Worm (Caenorhabditis elegans) whole organism, L1 larva: ENCODE measurements around the gene wdr-4.

ENCODE experiments used
- C04F5.9 ChIP-seq: sonication (generic microtip); optimal IDR thresholded peaks from 2 replicates; lab custom pipeline; 2016; ENCODE audit warnings: missing genetic modification characterization, missing compliant biosample characterization
- C16A3.4 ChIP-seq: fragments of 150-350 bp; optimal IDR thresholded peaks from 2 replicates; lab custom pipeline; 2014; ENCODE audit warnings: missing biosample characterization, missing genetic modification characterization
- Y116A8C.19 ChIP-seq: sonication (generic microtip); optimal IDR thresholded peaks from 2 replicates; lab custom pipeline; 2016; ENCODE audit warnings: missing compliant biosample characterization, missing genetic modification characterization, borderline replicate concordance
- alr-1 ChIP-seq: fragments of 200-800 bp; sonication (Bioruptor generic); optimal IDR thresholded peaks from 2 replicates; lab custom pipeline; 2018; ENCODE audit warnings: borderline replicate concordance, mild to moderate bottlenecking, missing genetic modification characterization, missing compliant biosample characterization
- aly-2 ChIP-seq: fragments of 150-350 bp; optimal IDR thresholded peaks from 2 replicates; lab custom pipeline; 2014; ENCODE audit warnings: missing biosample characterization, missing genetic modification characterization
- ama-1 ChIP-seq: fragments of 150-350 bp; optimal IDR thresholded peaks from 2 replicates; lab custom pipeline; 2014
- blmp-1 ChIP-seq: fragments of 150-350 bp; optimal IDR thresholded peaks from 2 replicates; lab custom pipeline; 2014; ENCODE audit warnings: missing biosample characterization, missing genetic modification characterization
- ceh-63 ChIP-seq: fragments of 200-800 bp; sonication (Bioruptor generic); optimal IDR thresholded peaks from 2 replicates; lab custom pipeline; 2018; ENCODE audit warnings: mild to moderate bottlenecking, missing genetic modification characterization, missing compliant biosample characterization
- ceh-90 ChIP-seq: sonication (generic microtip); optimal IDR thresholded peaks from 2 replicates; lab custom pipeline; 2016; ENCODE audit warnings: missing genetic modification characterization, missing compliant biosample characterization
- ces-1 ChIP-seq: fragments of 150-350 bp; optimal IDR thresholded peaks from 2 replicates; lab custom pipeline; 2014; ENCODE audit warnings: missing biosample characterization, missing genetic modification reagents, missing genetic modification characterization
- dpl-1 ChIP-seq, 3 experiments: fragments of 150-350 bp in 2 of 3; sonication (generic microtip) in 1 of 3; optimal IDR thresholded peaks; 2 replicates each; lab custom pipeline; 2014 to 2017; ENCODE audit warnings: missing biosample characterization in 3 of 3, missing genetic modification characterization in 3 of 3, missing genetic modification reagents in 3 of 3
- dsc-1 ChIP-seq: sonication (generic microtip); optimal IDR thresholded peaks from 2 replicates; lab custom pipeline; 2016; ENCODE audit warnings: mild to moderate bottlenecking, missing genetic modification characterization, missing compliant biosample characterization
- egl-13 ChIP-seq: sonication (generic microtip); optimal IDR thresholded peaks from 2 replicates; lab custom pipeline; 2016; ENCODE audit warnings: missing genotype, missing genetic modification reagents, missing genetic modification characterization, missing compliant biosample characterization
- egl-27 ChIP-seq, 2 experiments: fragments of 150-350 bp in 1 of 2; sonication (generic microtip); optimal IDR thresholded peaks; 3 replicates each; lab custom pipeline; 2017 to 2018; ENCODE audit warnings: missing biosample characterization in 2 of 2, missing genetic modification characterization in 2 of 2, missing genetic modification reagents in 2 of 2
- elt-2 ChIP-seq: sonication (generic microtip); optimal IDR thresholded peaks from 2 replicates; lab custom pipeline; 2016; ENCODE audit warnings: missing genetic modification characterization, mild to moderate bottlenecking, inconsistent platforms, missing compliant biosample characterization, missing genetic modification reagents
- elt-3 ChIP-seq, 6 experiments: fragments of 150-350 bp in 1 of 6; sonication (generic microtip); optimal IDR thresholded peaks; 2 replicates each; lab custom pipeline; 2017 to 2018; ENCODE audit warnings: missing biosample characterization in 6 of 6, missing genetic modification characterization in 6 of 6, inconsistent platforms in 1 of 6
- ets-5 ChIP-seq: fragments of 200-800 bp; sonication (Bioruptor generic); IDR thresholded peaks from 2 replicates; pipeline ENCODE4 v1.3.6; 2022; ENCODE audit warnings: missing genetic modification characterization, missing compliant biosample characterization
- fkh-10 ChIP-seq: sonication (generic microtip); optimal IDR thresholded peaks from 2 replicates; lab custom pipeline; 2017; ENCODE audit warnings: missing biosample characterization, missing genetic modification reagents, missing genetic modification characterization
- fkh-4 ChIP-seq: sonication (generic microtip); optimal IDR thresholded peaks from 2 replicates; lab custom pipeline; 2016; ENCODE audit warnings: missing compliant biosample characterization, missing genetic modification characterization, borderline replicate concordance
- fkh-8 ChIP-seq: sonication (generic microtip); optimal IDR thresholded peaks from 2 replicates; lab custom pipeline; 2016; ENCODE audit warnings: mild to moderate bottlenecking, missing genetic modification characterization, missing compliant biosample characterization
- hlh-17 ChIP-seq: fragments of 200-800 bp; sonication (Bioruptor generic); optimal IDR thresholded peaks from 2 replicates; lab custom pipeline; 2018; ENCODE audit warnings: missing genetic modification characterization, mild to moderate bottlenecking, missing compliant biosample characterization, moderate library complexity, borderline replicate concordance
- lin-13 ChIP-seq: fragments of 150-350 bp; optimal IDR thresholded peaks from 2 replicates; lab custom pipeline; 2014; ENCODE audit warnings: missing biosample characterization, missing genetic modification reagents, missing genetic modification characterization
- lin-14 ChIP-seq: fragments of 200-800 bp; sonication (Bioruptor generic); optimal IDR thresholded peaks from 2 replicates; lab custom pipeline; 2018; ENCODE audit warnings: mild to moderate bottlenecking, missing genetic modification characterization, moderate library complexity, missing compliant biosample characterization
- lir-3 ChIP-seq: sonication (generic microtip); optimal IDR thresholded peaks from 2 replicates; lab custom pipeline; 2016; ENCODE audit warnings: mild to moderate bottlenecking, missing genetic modification characterization, moderate library complexity, missing compliant biosample characterization; ENCODE audit not compliant: poor library complexity
- mab-9 ChIP-seq: fragments of 200-800 bp; sonication (Bioruptor generic); IDR thresholded peaks from 2 replicates; pipeline ENCODE4 v1.3.6; 2022; ENCODE audit warnings: missing genetic modification reagents, missing genetic modification characterization, missing compliant biosample characterization
- mdl-1 ChIP-seq, 2 experiments: fragments of 150-350 bp; optimal IDR thresholded peaks; 2 replicates each; lab custom pipeline; 2014 to 2017; ENCODE audit warnings: missing biosample characterization in 2 of 2, missing genetic modification characterization in 2 of 2, inconsistent platforms in 1 of 2
- mef-2 ChIP-seq: fragments of 150-350 bp; optimal IDR thresholded peaks from 2 replicates; lab custom pipeline; 2014; ENCODE audit warnings: missing biosample characterization, missing genetic modification characterization
- mep-1 ChIP-seq: fragments of 150-350 bp; optimal IDR thresholded peaks from 2 replicates; lab custom pipeline; 2014; ENCODE audit warnings: missing biosample characterization, missing genetic modification characterization
- nhr-11 ChIP-seq: fragments of 150-350 bp; optimal IDR thresholded peaks from 2 replicates; lab custom pipeline; 2014; ENCODE audit warnings: missing biosample characterization, missing genetic modification characterization
- nhr-12 ChIP-seq: sonication (generic microtip); optimal IDR thresholded peaks from 2 replicates; lab custom pipeline; 2017; ENCODE audit warnings: missing biosample characterization, missing genetic modification characterization
- nhr-19 ChIP-seq: fragments of 200-800 bp; sonication (Bioruptor generic); conservative IDR thresholded peaks from 2 replicates; pipeline ENCODE4 v1.3.6; 2022; ENCODE audit warnings: missing genetic modification characterization, missing compliant biosample characterization
- nhr-20 ChIP-seq: sonication (generic microtip); optimal IDR thresholded peaks from 2 replicates; lab custom pipeline; 2016; ENCODE audit warnings: mild to moderate bottlenecking, missing genetic modification characterization, missing compliant biosample characterization
- nhr-47 ChIP-seq: sonication (generic microtip); optimal IDR thresholded peaks from 2 replicates; lab custom pipeline; 2016; ENCODE audit warnings: mild to moderate bottlenecking, missing genetic modification characterization, moderate library complexity, missing compliant biosample characterization
- nhr-77 ChIP-seq: fragments of 150-350 bp; optimal IDR thresholded peaks from 2 replicates; lab custom pipeline; 2014; ENCODE audit warnings: missing biosample characterization, missing genetic modification characterization
- nhr-84 ChIP-seq: sonication (generic microtip); optimal IDR thresholded peaks from 2 replicates; lab custom pipeline; 2017; ENCODE audit warnings: missing biosample characterization, missing genetic modification characterization
- nhr-85 ChIP-seq: sonication (generic microtip); peaks from one replicate; lab custom pipeline; 2016; ENCODE audit warnings: missing genetic modification characterization, inconsistent platforms, missing compliant biosample characterization
- pag-3 ChIP-seq: sonication (generic microtip); optimal IDR thresholded peaks from 2 replicates; lab custom pipeline; 2017; ENCODE audit warnings: missing genetic modification characterization, mild to moderate bottlenecking, missing compliant biosample characterization, antibody characterized with exemption, borderline replicate concordance; ENCODE audit not compliant: insufficient read depth
- pqm-1 ChIP-seq: sonication (generic microtip); optimal IDR thresholded peaks from 3 replicates; lab custom pipeline; 2017; ENCODE audit warnings: missing biosample characterization, missing genetic modification characterization
- rnt-1 ChIP-seq: sonication (generic microtip); optimal IDR thresholded peaks from 2 replicates; lab custom pipeline; 2016; ENCODE audit warnings: mild to moderate bottlenecking, missing genetic modification characterization, moderate library complexity, missing compliant biosample characterization
- snpc-4 ChIP-seq: fragments of 150-350 bp; optimal IDR thresholded peaks from 2 replicates; lab custom pipeline; 2014; ENCODE audit warnings: missing biosample characterization, missing genetic modification characterization
- sox-4 ChIP-seq: sonication (generic microtip); optimal IDR thresholded peaks from 2 replicates; lab custom pipeline; 2016; ENCODE audit warnings: missing genetic modification characterization, missing compliant biosample characterization
- sptf-1 ChIP-seq: fragments of 150-350 bp; optimal IDR thresholded peaks from 2 replicates; lab custom pipeline; 2014; ENCODE audit warnings: missing biosample characterization, missing genetic modification characterization
- sup-37 ChIP-seq: fragments of 200-800 bp; sonication (Bioruptor generic); optimal IDR thresholded peaks from 2 replicates; lab custom pipeline; 2018; ENCODE audit warnings: mild to moderate bottlenecking, missing genetic modification characterization, missing compliant biosample characterization
- tbx-2 ChIP-seq: sonication (generic microtip); optimal IDR thresholded peaks from 2 replicates; lab custom pipeline; 2016; ENCODE audit warnings: missing genetic modification characterization, missing compliant biosample characterization
- tlp-1 ChIP-seq: fragments of 150-350 bp; optimal IDR thresholded peaks from 2 replicates; lab custom pipeline; 2014; ENCODE audit warnings: missing biosample characterization, missing genetic modification characterization
- unc-130 ChIP-seq: fragments of 150-350 bp; optimal IDR thresholded peaks from 2 replicates; lab custom pipeline; 2017; ENCODE audit warnings: missing biosample characterization, missing genetic modification characterization, inconsistent platforms
- unc-30 ChIP-seq: sonication (generic microtip); optimal IDR thresholded peaks from 2 replicates; lab custom pipeline; 2017; ENCODE audit warnings: missing biosample characterization, missing genetic modification characterization
- unc-62 ChIP-seq: fragments of 150-350 bp; optimal IDR thresholded peaks from 2 replicates; lab custom pipeline; 2014; ENCODE audit warnings: missing biosample characterization, missing genetic modification reagents, missing genetic modification characterization
- unc-98 ChIP-seq: fragments of 200-800 bp; sonication (Bioruptor generic); IDR thresholded peaks from 2 replicates; pipeline ENCODE4 v1.3.6; 2022; ENCODE audit warnings: missing genetic modification characterization, missing compliant biosample characterization
- vab-15 ChIP-seq: sonication (generic microtip); optimal IDR thresholded peaks from 2 replicates; lab custom pipeline; 2017; ENCODE audit warnings: missing genotype, mild to moderate bottlenecking, missing genetic modification characterization, missing compliant biosample characterization
- xbp-1 ChIP-seq: sonication (generic microtip); optimal IDR thresholded peaks from 2 replicates; lab custom pipeline; 2016; ENCODE audit warnings: missing genetic modification characterization, missing compliant biosample characterization
- zag-1 ChIP-seq: fragments of 150-350 bp; optimal IDR thresholded peaks from 2 replicates; lab custom pipeline; 2014; ENCODE audit warnings: missing biosample characterization, missing genetic modification characterization
- ztf-11 ChIP-seq, 2 experiments: sonication (generic microtip); optimal IDR thresholded peaks; 2 replicates each; lab custom pipeline; 2016 to 2017; ENCODE audit warnings: missing genetic modification characterization in 2 of 2, missing biosample characterization in 1 of 2, missing compliant biosample characterization in 1 of 2
- ztf-4 ChIP-seq: fragments of 150-350 bp; optimal IDR thresholded peaks from 2 replicates; lab custom pipeline; 2014; ENCODE audit warnings: missing biosample characterization, missing genetic modification characterization

The wdr-4 gene

DNA sequence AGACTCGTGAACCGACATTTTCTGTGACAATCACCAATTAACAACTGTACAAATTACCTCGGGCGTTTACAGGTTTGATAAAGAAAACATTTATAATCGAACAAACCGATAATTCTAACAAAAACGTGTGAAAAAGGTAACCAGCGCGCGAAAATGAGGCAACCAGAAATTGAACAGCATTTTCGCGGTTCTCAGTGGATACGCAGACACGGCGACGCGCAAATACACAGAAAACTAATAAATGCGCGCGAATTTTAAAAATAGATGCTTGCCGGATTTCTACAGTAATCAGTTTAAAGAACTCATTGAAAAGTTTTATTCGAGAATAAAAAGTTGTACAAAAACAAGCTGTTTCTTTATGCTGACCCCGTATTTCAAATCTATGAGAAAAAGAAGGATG lies 15.6 kb upstream of the wdr-4 start, which contains the start of gene isw-1:
isw-1 (minus strand) TSS at position 118 of the 400 bp plus-strand sequence.
- TF ChIP-seq nhr-85 (tag; lab: Kevin White, UChicago) (peak; percentile 68), C04F5.9 (tag; lab: Kevin White, UChicago) (peak; percentile 7), nhr-77 (tag; lab: Kevin White, UChicago) (no peak), ceh-90 (no peak), alr-1 (tag; lab: Kevin White, UChicago) (no peak), lin-13 (GFP tag; lab: Kevin White, UChicago) (no peak), snpc-4 (no peak), nhr-12 (tag; lab: Kevin White, UChicago) (no peak), lin-14 (no peak), lir-3 (tag; lab: Kevin White, UChicago) (no peak), egl-27 (tag; optimal IDR thresholded peaks at IDR 0.05; lab: Kevin White, UChicago) (no peak), vab-15 (tag; lab: Kevin White, UChicago) (no peak), tbx-2 (tag; lab: Kevin White, UChicago) (no peak), unc-30 (tag; lab: Kevin White, UChicago) (no peak), fkh-10 (no peak), tlp-1 (tag; lab: Kevin White, UChicago) (no peak), dsc-1 (tag; lab: Kevin White, UChicago) (no peak), fkh-4 (tag; lab: Kevin White, UChicago) (no peak), sup-37 (no peak), pqm-1 (no peak), ces-1 (GFP tag; lab: Kevin White, UChicago) (no peak), unc-62 (GFP tag; lab: Kevin White, UChicago) (no peak), ztf-4 (no peak), egl-13 (tag; lab: Kevin White, UChicago) (no peak), elt-3 (tag; optimal IDR thresholded peaks at IDR 0.05; lab: Kevin White, UChicago) (peak in 1 of 6 experiments; percentile 24), mdl-1 (tag; optimal IDR thresholded peaks at IDR 0.05; lab: Kevin White, UChicago) (peak in 1 of 2 experiments; percentile 11), nhr-47 (tag; lab: Kevin White, UChicago) (no peak), mef-2 (tag; lab: Kevin White, UChicago) (no peak), mep-1 (tag; lab: Kevin White, UChicago) (peak; percentile 71), nhr-19 (peak; percentile 39), xbp-1 (peak; percentile 53), ama-1 (lab: Kevin White, UChicago) (no peak), aly-2 (no peak), sptf-1 (tag; lab: Kevin White, UChicago) (no peak), unc-98 (GFP tag; lab: Robert Waterston, UW) (no peak), nhr-20 (tag; lab: Kevin White, UChicago) (peak; percentile 53), dpl-1 (GFP tag; optimal IDR thresholded peaks at IDR 0.05; lab: Kevin White, UChicago) (peak; percentile 94 to 97 (median 95)), blmp-1 (peak; percentile 59), mab-9 (no peak), unc-130 (tag; lab: Kevin White, UChicago) (peak; percentile 2), rnt-1 (tag; lab: Kevin White, UChicago) (peak; percentile 67), ets-5 (GFP tag; lab: Robert Waterston, UW) (no peak), fkh-8 (tag; lab: Kevin White, UChicago) (no peak), sox-4 (tag; lab: Kevin White, UChicago) (no peak), ztf-11 (tag; optimal IDR thresholded peaks at IDR 0.05; lab: Kevin White, UChicago) (no peak), ceh-63 (no peak), pag-3 (tag; lab: Kevin White, UChicago) (no peak), elt-2 (tag; lab: Kevin White, UChicago) (no peak), C16A3.4 (tag; lab: Kevin White, UChicago) (peak; percentile 49), nhr-11 (tag; lab: Kevin White, UChicago) (no peak), nhr-84 (tag; lab: Kevin White, UChicago) (no peak), zag-1 (tag; lab: Kevin White, UChicago) (no peak), hlh-17 (GFP tag; lab: Kevin White, UChicago) (no peak), Y116A8C.19 (tag; lab: Kevin White, UChicago) (no peak)
